Fruit fly (Drosophila melanogaster) whole organism, embryonic: ENCODE data around the gene CG15382.
A peak's percentile ranks its signal among the peaks of the same experiment; 100 is the strongest.

Source experiments
- Atf6 ChIP-seq: fragments of 200-800 bp; sonication (Bioruptor generic); IDR thresholded peaks from 2 replicates; pipeline ENCODE4 v1.3.6; 2022; ENCODE audit warnings: missing biosample characterization, missing genetic modification characterization
- Awh ChIP-seq: fragments of 200-800 bp; sonication (Bioruptor generic); IDR thresholded peaks from 2 replicates; pipeline ENCODE4, ENCODE4 v1.3.6; 2022; ENCODE audit warnings: missing biosample characterization, missing genetic modification characterization
- C15 ChIP-seq: fragments of 200-800 bp; sonication (Bioruptor generic); IDR thresholded peaks from 3 replicates; pipeline ENCODE4 v1.3.6; 2022; ENCODE audit warnings: missing biosample characterization, missing genetic modification characterization
- CG10267 ChIP-seq: fragments of 200-800 bp; sonication (Bioruptor generic); optimal IDR thresholded peaks from 2 replicates; lab custom pipeline; 2018; ENCODE audit warnings: missing biosample characterization, mild to moderate bottlenecking, missing genetic modification characterization, moderate library complexity
- CG10274 ChIP-seq: fragments of 200-800 bp; sonication (Bioruptor generic); optimal IDR thresholded peaks from 3 replicates; lab custom pipeline; 2017; ENCODE audit warnings: missing biosample characterization, mild to moderate bottlenecking, missing genetic modification characterization
- CG10431 ChIP-seq: fragments of 200-800 bp; sonication (Bioruptor generic); optimal IDR thresholded peaks from 3 replicates; lab custom pipeline; 2018; ENCODE audit warnings: missing biosample characterization, mild to moderate bottlenecking, missing genetic modification characterization
- CG10543 ChIP-seq: fragments of 200-800 bp; sonication (Bioruptor generic); optimal IDR thresholded peaks from 3 replicates; lab custom pipeline; 2017; ENCODE audit warnings: missing biosample characterization, mild to moderate bottlenecking, missing genetic modification characterization, moderate library complexity
- CG10959 ChIP-seq: fragments of 200-800 bp; sonication (Bioruptor generic); IDR thresholded peaks from 2 replicates; pipeline ENCODE4 v1.3.6; 2022; ENCODE audit warnings: missing biosample characterization, missing genetic modification characterization
- CG11093 ChIP-seq: fragments of 200-800 bp; sonication (Bioruptor generic); IDR thresholded peaks from 3 replicates; pipeline ENCODE4 v1.3.6; 2022; ENCODE audit warnings: missing biosample characterization, missing genetic modification characterization
- CG12236 ChIP-seq: fragments of 200-800 bp; sonication (Bioruptor generic); optimal IDR thresholded peaks from 2 replicates; lab custom pipeline; 2016; ENCODE audit warnings: missing biosample characterization, missing genetic modification characterization
- CG12744 ChIP-seq: fragments of 200-800 bp; sonication (Bioruptor generic); optimal IDR thresholded peaks from 2 replicates; lab custom pipeline; 2016; ENCODE audit warnings: missing biosample characterization, missing genetic modification characterization
- CG13287 ChIP-seq: fragments of 200-800 bp; sonication (Bioruptor generic); IDR thresholded peaks from 2 replicates; pipeline ENCODE4 v1.3.6; 2022; ENCODE audit warnings: missing biosample characterization, missing genetic modification characterization; ENCODE audit not compliant: partially characterized antibody
- CG14667 ChIP-seq: fragments of 200-800 bp; sonication (Bioruptor generic); IDR thresholded peaks from 2 replicates; pipeline ENCODE4 v1.3.6; 2022; ENCODE audit warnings: missing biosample characterization, missing genetic modification characterization
- CG15269 ChIP-seq: fragments of 200-800 bp; sonication (Bioruptor generic); optimal IDR thresholded peaks from 2 replicates; lab custom pipeline; 2018; ENCODE audit warnings: missing biosample characterization, mild to moderate bottlenecking, missing genetic modification characterization, moderate library complexity
- CG15479 ChIP-seq: fragments of 200-800 bp; sonication (Bioruptor generic); optimal IDR thresholded peaks from 3 replicates; lab custom pipeline; 2019; ENCODE audit warnings: missing biosample characterization, mild to moderate bottlenecking, missing genetic modification characterization, moderate library complexity
- CG16779 ChIP-seq: fragments of 200-800 bp; sonication (Bioruptor generic); IDR thresholded peaks from 2 replicates; pipeline ENCODE4 v1.3.6; 2022; ENCODE audit warnings: missing biosample characterization, missing genetic modification characterization
- CG18599 ChIP-seq: fragments of 200-800 bp; sonication (Bioruptor generic); optimal IDR thresholded peaks from 3 replicates; lab custom pipeline; 2017; ENCODE audit warnings: missing biosample characterization, missing genetic modification characterization, mild to moderate bottlenecking, moderate library complexity, missing genetic modification reagents
- CG2120 ChIP-seq: fragments of 200-800 bp; sonication (Bioruptor generic); optimal IDR thresholded peaks from 3 replicates; lab custom pipeline; 2016; ENCODE audit warnings: missing biosample characterization, missing genetic modification characterization
- CG2889 ChIP-seq: fragments of 200-800 bp; sonication (Bioruptor generic); IDR thresholded peaks from 3 replicates; pipeline ENCODE4 v1.3.6; 2022; ENCODE audit warnings: missing biosample characterization, missing genetic modification characterization
- CG30431 ChIP-seq: fragments of 200-800 bp; sonication (Bioruptor generic); optimal IDR thresholded peaks from 2 replicates; lab custom pipeline; 2017; ENCODE audit warnings: missing biosample characterization, missing genetic modification characterization
- CG31365 ChIP-seq: fragments of 200-800 bp; sonication (Bioruptor generic); optimal IDR thresholded peaks from 2 replicates; lab custom pipeline; 2018; ENCODE audit warnings: missing biosample characterization, mild to moderate bottlenecking, missing genetic modification characterization
- CG32532 ChIP-seq: fragments of 200-800 bp; sonication (Bioruptor generic); IDR thresholded peaks from 2 replicates; pipeline ENCODE4 v1.3.6; 2022; ENCODE audit warnings: missing biosample characterization, missing genetic modification characterization
- CG3281 ChIP-seq: fragments of 200-800 bp; sonication (Bioruptor generic); optimal IDR thresholded peaks from 3 replicates; lab custom pipeline; 2017; ENCODE audit warnings: missing biosample characterization, mild to moderate bottlenecking, missing genetic modification characterization
- CG34224 ChIP-seq: fragments of 200-800 bp; sonication (Bioruptor generic); IDR thresholded peaks from 3 replicates; pipeline ENCODE4 v1.3.6; 2022; ENCODE audit warnings: missing biosample characterization, missing genetic modification characterization; ENCODE audit not compliant: partially characterized antibody
- CG4328 ChIP-seq: fragments of 200-800 bp; sonication (Bioruptor generic); optimal IDR thresholded peaks from 3 replicates; lab custom pipeline; 2017; ENCODE audit warnings: missing biosample characterization, missing genetic modification reagents, missing genetic modification characterization
- CG8765 ChIP-seq: fragments of 200-800 bp; sonication (Bioruptor generic); IDR thresholded peaks from 2 replicates; pipeline ENCODE4 v1.3.6; 2022; ENCODE audit warnings: missing biosample characterization, missing genetic modification characterization
- CG9932 ChIP-seq: fragments of 200-800 bp; sonication (Bioruptor generic); IDR thresholded peaks from 2 replicates; pipeline ENCODE4 v1.3.6; 2022; ENCODE audit warnings: missing biosample characterization, missing genetic modification characterization
- Chrac-16 ChIP-seq: fragments of 200-800 bp; sonication (Bioruptor generic); optimal IDR thresholded peaks from 3 replicates; lab custom pipeline; 2016; ENCODE audit warnings: missing biosample characterization, missing genetic modification characterization
- Dip2 ChIP-seq: fragments of 200-800 bp; sonication (Bioruptor generic); IDR thresholded peaks from 2 replicates; pipeline ENCODE4 v1.3.6; 2022; ENCODE audit warnings: missing biosample characterization, missing genetic modification characterization
- E2f2 ChIP-seq: fragments of 200-800 bp; sonication (Bioruptor generic); IDR thresholded peaks from 2 replicates; pipeline ENCODE4 v1.3.6; 2022; ENCODE audit warnings: missing biosample characterization, missing genetic modification characterization
- Fer1 ChIP-seq: fragments of 200-800 bp; sonication (Bioruptor generic); optimal IDR thresholded peaks from 2 replicates; lab custom pipeline; 2017; ENCODE audit warnings: missing biosample characterization, mild to moderate bottlenecking, missing genetic modification characterization
- Fer2 ChIP-seq: fragments of 200-800 bp; sonication (Bioruptor generic); optimal IDR thresholded peaks from 2 replicates; lab custom pipeline; 2018; ENCODE audit warnings: missing biosample characterization, mild to moderate bottlenecking, missing genetic modification characterization, moderate library complexity
- HLH4C ChIP-seq: fragments of 200-800 bp; sonication (Bioruptor generic); IDR thresholded peaks from 3 replicates; pipeline ENCODE4 v1.3.6; 2022; ENCODE audit warnings: missing biosample characterization, missing genetic modification characterization; ENCODE audit not compliant: partially characterized antibody
- HLH54F ChIP-seq: fragments of 200-800 bp; sonication (Bioruptor generic); optimal IDR thresholded peaks from 3 replicates; lab custom pipeline; 2016; ENCODE audit warnings: missing biosample characterization, missing genetic modification characterization
- Hey ChIP-seq: fragments of 200-800 bp; sonication (Bioruptor generic); optimal IDR thresholded peaks from 3 replicates; lab custom pipeline; 2018; ENCODE audit warnings: missing biosample characterization, mild to moderate bottlenecking, missing genetic modification characterization
- HmgZ ChIP-seq: fragments of 200-800 bp; sonication (Bioruptor generic); optimal IDR thresholded peaks from 2 replicates; lab custom pipeline; 2018; ENCODE audit warnings: missing biosample characterization, mild to moderate bottlenecking, missing genetic modification characterization
- Hmx ChIP-seq: fragments of 200-800 bp; sonication (Bioruptor generic); optimal IDR thresholded peaks from 2 replicates; lab custom pipeline; 2016; ENCODE audit warnings: missing biosample characterization, missing genetic modification characterization
- MESR4 ChIP-seq: fragments of 200-800 bp; sonication (Bioruptor generic); optimal IDR thresholded peaks from 2 replicates; lab custom pipeline; 2018; ENCODE audit warnings: missing biosample characterization, mild to moderate bottlenecking, missing genetic modification characterization, moderate library complexity
- Oaz ChIP-seq: fragments of 200-800 bp; sonication (Bioruptor generic); IDR thresholded peaks from 2 replicates; pipeline ENCODE4 v1.3.6; 2022; ENCODE audit warnings: missing biosample characterization, missing genetic modification characterization
- btn ChIP-seq: fragments of 200-800 bp; sonication (Bioruptor generic); optimal IDR thresholded peaks from 2 replicates; lab custom pipeline; 2016; ENCODE audit warnings: missing biosample characterization, missing genetic modification characterization
- en ChIP-seq: fragments of 200-800 bp; sonication (Bioruptor generic); optimal IDR thresholded peaks from 2 replicates; lab custom pipeline; 2016; ENCODE audit warnings: missing biosample characterization, missing genetic modification characterization
- esg ChIP-seq: fragments of 200-800 bp; sonication (Bioruptor generic); conservative IDR thresholded peaks from 2 replicates; pipeline ENCODE4 v1.3.6; 2022; ENCODE audit warnings: missing biosample characterization, missing genetic modification characterization
- ham ChIP-seq: fragments of 200-800 bp; sonication (Bioruptor generic); IDR thresholded peaks from 2 replicates; pipeline ENCODE4 v1.3.6; 2022; ENCODE audit warnings: missing biosample characterization, missing genetic modification characterization
- jumu ChIP-seq: fragments of 200-800 bp; sonication (Bioruptor generic); optimal IDR thresholded peaks from 3 replicates; lab custom pipeline; 2016; ENCODE audit warnings: missing biosample characterization, missing genetic modification characterization
- knrl ChIP-seq: fragments of 200-800 bp; sonication (Bioruptor generic); IDR thresholded peaks from 3 replicates; pipeline ENCODE4 v1.3.6; 2022; ENCODE audit warnings: missing biosample characterization, missing genetic modification characterization; ENCODE audit not compliant: partially characterized antibody
- lbe ChIP-seq: fragments of 200-800 bp; sonication (Bioruptor generic); optimal IDR thresholded peaks from 2 replicates; lab custom pipeline; 2016; ENCODE audit warnings: missing biosample characterization, mild to moderate bottlenecking, missing genetic modification characterization
- lola ChIP-seq, 3 experiments: fragments of >200 bp in 2 of 3; fragments of 200-800 bp in 1 of 3; sonication (Bioruptor generic) in 1 of 3; optimal IDR thresholded peaks; 2 replicates each; lab custom pipeline; 2017 to 2019; ENCODE audit warnings: missing biosample characterization in 3 of 3, missing genetic modification characterization in 3 of 3, mild to moderate bottlenecking in 1 of 3, moderate library complexity in 1 of 3
- nom ChIP-seq: fragments of 200-800 bp; sonication (Bioruptor generic); optimal IDR thresholded peaks from 2 replicates; lab custom pipeline; 2017; ENCODE audit warnings: missing biosample characterization, missing genetic modification characterization, mild to moderate bottlenecking, moderate library complexity, missing genetic modification reagents
- pzg ChIP-seq: fragments of 200-800 bp; sonication (Bioruptor generic); optimal IDR thresholded peaks from 3 replicates; lab custom pipeline; 2018; ENCODE audit warnings: missing biosample characterization, mild to moderate bottlenecking, missing genetic modification characterization, moderate library complexity
- ro ChIP-seq: fragments of 200-800 bp; sonication (Bioruptor generic); IDR thresholded peaks from 2 replicates; pipeline ENCODE4 v1.3.6; 2022; ENCODE audit warnings: missing biosample characterization, missing genetic modification characterization
- tup ChIP-seq: fragments of 200-800 bp; sonication (Bioruptor generic); optimal IDR thresholded peaks from 2 replicates; lab custom pipeline; 2016; ENCODE audit warnings: missing biosample characterization, mild to moderate bottlenecking, missing genetic modification characterization, moderate library complexity

The CG15382 gene

DNA sequence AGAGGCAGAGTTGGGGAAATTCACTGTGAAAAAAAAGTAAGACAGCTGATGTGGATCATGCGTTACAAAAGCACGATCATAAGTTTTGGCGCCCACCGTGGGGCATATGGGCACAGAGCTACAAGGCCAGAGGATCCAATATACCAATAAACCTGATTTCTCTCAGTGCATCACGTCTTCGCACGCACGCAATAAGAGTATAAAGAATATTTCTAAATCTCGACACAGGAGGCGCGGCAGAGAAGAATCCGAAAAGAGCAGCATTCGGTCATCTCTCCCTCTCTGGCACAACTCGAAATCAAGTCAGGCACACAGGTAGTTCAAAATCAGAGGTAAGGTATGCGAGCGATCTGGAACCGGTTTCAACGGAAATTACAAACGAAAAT is 8.0 kb downstream of the CG15382 start (continued):
- TF ChIP-seq HLH4C: no peak
- TF ChIP-seq CG12236 (GFP tag; lab: Kevin White, UChicago): peak; percentile 79
- peak; percentile 61 for TF ChIP-seq HmgZ
- TF ChIP-seq ro: peak; percentile 84
- peak; percentile 91 for TF ChIP-seq btn (GFP tag; lab: Kevin White, UChicago)
- peak; percentile 27; the same call in 1 of the 2 replicates for TF ChIP-seq Dip2 (GFP tag; lab: Robert Waterston, UW)
- TF ChIP-seq CG2120 (GFP tag; lab: Kevin White, UChicago): peak; percentile 90
- TF ChIP-seq CG30431 (GFP tag; lab: Kevin White, UChicago): peak; percentile 95
- TF ChIP-seq CG18599: peak; percentile 84
- peak; percentile 66; the same call in 1 of the 2 replicates for TF ChIP-seq ham (GFP tag; lab: Robert Waterston, UW)
- peak; percentile 86 for TF ChIP-seq CG10267 (tag; lab: Kevin White, UChicago)
- no peak for TF ChIP-seq CG34224 (GFP tag; lab: Robert Waterston, UW)
- TF ChIP-seq CG9932 (GFP tag; lab: Robert Waterston, UW): peak; percentile 85
- peak; percentile 78 for TF ChIP-seq CG15479 (GFP tag; lab: Kevin White, UChicago)
- peak; percentile 86 for TF ChIP-seq CG16779 (GFP tag; lab: Robert Waterston, UW)
- peak; percentile 85 for TF ChIP-seq C15 (GFP tag; lab: Robert Waterston, UW)
- peak; percentile 85 for TF ChIP-seq HLH54F (GFP tag; lab: Kevin White, UChicago)
- TF ChIP-seq nom (GFP tag; lab: Kevin White, UChicago): peak; percentile 91
- TF ChIP-seq Hey: peak; percentile 44
- peak; percentile 84 for TF ChIP-seq CG2889 (GFP tag; lab: Robert Waterston, UW)
- TF ChIP-seq pzg: no peak
- peak; percentile 52 for TF ChIP-seq tup (GFP tag; lab: Kevin White, UChicago)
- peak; percentile 78 for TF ChIP-seq CG10274
- TF ChIP-seq CG10431: peak; percentile 74
- peak; percentile 79 for TF ChIP-seq CG15269 (tag; lab: Kevin White, UChicago)
- peak; percentile 40 for TF ChIP-seq Fer1 (GFP tag; lab: Kevin White, UChicago)
- peak in 1 of 3 experiments; percentile 93 for TF ChIP-seq lola (GFP tag; optimal IDR thresholded peaks at IDR 0.05; lab: Kevin White, UChicago)
- TF ChIP-seq CG10959 (GFP tag; lab: Robert Waterston, UW): peak; percentile 98
- peak; percentile 87 for TF ChIP-seq en (GFP tag; lab: Kevin White, UChicago)
- peak; percentile 34 for TF ChIP-seq MESR4 (GFP tag; lab: Kevin White, UChicago)
- peak; percentile 61 for TF ChIP-seq CG31365 (tag; lab: Kevin White, UChicago)
- TF ChIP-seq CG3281 (GFP tag; lab: Kevin White, UChicago): peak; percentile 62
- TF ChIP-seq Fer2 (tag; lab: Kevin White, UChicago): no peak
- TF ChIP-seq CG12744 (GFP tag; lab: Kevin White, UChicago): peak; percentile 64
- peak; percentile 73 for TF ChIP-seq Oaz (GFP tag; lab: Robert Waterston, UW)
- TF ChIP-seq CG10543 (GFP tag; lab: Kevin White, UChicago): no peak
- peak; percentile 91 for TF ChIP-seq CG14667 (GFP tag; lab: Robert Waterston, UW)
- peak; percentile 92 for TF ChIP-seq Awh (GFP tag; lab: Robert Waterston, UW)
- peak; percentile 97 for TF ChIP-seq jumu (GFP tag; lab: Kevin White, UChicago)
- TF ChIP-seq CG13287 (GFP tag; lab: Robert Waterston, UW): no peak
- TF ChIP-seq CG32532 (GFP tag; lab: Robert Waterston, UW): peak; percentile 90
- TF ChIP-seq esg: peak; percentile 85
- peak; percentile 45 for TF ChIP-seq CG4328
- TF ChIP-seq lbe (GFP tag; lab: Kevin White, UChicago): peak; percentile 66
- peak; percentile 48 for TF ChIP-seq Hmx (GFP tag; lab: Kevin White, UChicago)
- no peak for TF ChIP-seq knrl
- TF ChIP-seq Chrac-16: peak; percentile 83
- peak; percentile 97 for TF ChIP-seq CG8765 (GFP tag; lab: Robert Waterston, UW)
- peak; percentile 84 for TF ChIP-seq Atf6 (GFP tag; lab: Robert Waterston, UW)
- peak; percentile 88 for TF ChIP-seq CG11093 (GFP tag; lab: Robert Waterston, UW)
- TF ChIP-seq E2f2 (GFP tag; lab: Robert Waterston, UW): peak; percentile 67
